Fruit fly (Drosophila melanogaster) whole organism, embryonic: ENCODE results near the gene CG12017.

Source experiments
- Antp ChIP-seq: fragments of 200-800 bp; sonication (Bioruptor generic); optimal IDR thresholded peaks from 3 replicates; lab custom pipeline; 2016; ENCODE audit warnings: missing biosample characterization, missing genetic modification characterization
- B-H2 ChIP-seq: fragments of 200-800 bp; sonication (Bioruptor generic); optimal IDR thresholded peaks from 2 replicates; lab custom pipeline; 2018; ENCODE audit warnings: missing biosample characterization, mild to moderate bottlenecking, missing genetic modification characterization
- CG10654 ChIP-seq: fragments of 200-800 bp; sonication (Bioruptor generic); optimal IDR thresholded peaks from 2 replicates; lab custom pipeline; 2016; ENCODE audit warnings: missing biosample characterization, missing genetic modification characterization
- CG11695 ChIP-seq: fragments of 200-800 bp; sonication (Bioruptor generic); IDR thresholded peaks from 3 replicates; pipeline ENCODE4 v1.3.6; 2022; ENCODE audit warnings: missing biosample characterization, missing genetic modification characterization
- CG11696 ChIP-seq: fragments of 200-800 bp; sonication (Bioruptor generic); IDR thresholded peaks from 2 replicates; pipeline ENCODE4 v1.3.6; 2022; ENCODE audit warnings: missing biosample characterization, missing genetic modification characterization
- CG13775 ChIP-seq: fragments of 200-800 bp; sonication (Bioruptor generic); optimal IDR thresholded peaks from 3 replicates; lab custom pipeline; 2017; ENCODE audit warnings: missing biosample characterization, mild to moderate bottlenecking, missing genetic modification characterization
- CG1529 ChIP-seq: fragments of 200-800 bp; sonication (Bioruptor generic); optimal IDR thresholded peaks from 3 replicates; lab custom pipeline; 2018; ENCODE audit warnings: missing biosample characterization, missing genetic modification characterization
- CG15696 ChIP-seq: fragments of 200-800 bp; sonication (Bioruptor generic); optimal IDR thresholded peaks from 2 replicates; lab custom pipeline; 2019; ENCODE audit warnings: missing biosample characterization, mild to moderate bottlenecking, missing genetic modification characterization, moderate library complexity
- CG16779 ChIP-seq: fragments of 200-800 bp; sonication (Bioruptor generic); IDR thresholded peaks from 2 replicates; pipeline ENCODE4 v1.3.6; 2022; ENCODE audit warnings: missing biosample characterization, missing genetic modification characterization
- CG16815 ChIP-seq: fragments of 200-800 bp; sonication (Bioruptor generic); optimal IDR thresholded peaks from 3 replicates; lab custom pipeline; 2017; ENCODE audit warnings: missing biosample characterization, mild to moderate bottlenecking, missing genetic modification characterization
- CG16863 ChIP-seq: fragments of 200-800 bp; sonication (Bioruptor generic); optimal IDR thresholded peaks from 3 replicates; lab custom pipeline; 2016; ENCODE audit warnings: missing biosample characterization, missing genetic modification characterization
- CG1792 ChIP-seq: fragments of 200-800 bp; sonication (Bioruptor generic); optimal IDR thresholded peaks from 2 replicates; lab custom pipeline; 2016; ENCODE audit warnings: missing biosample characterization, missing genetic modification characterization
- CG31365 ChIP-seq: fragments of 200-800 bp; sonication (Bioruptor generic); optimal IDR thresholded peaks from 2 replicates; lab custom pipeline; 2018; ENCODE audit warnings: missing biosample characterization, mild to moderate bottlenecking, missing genetic modification characterization
- CG32772 ChIP-seq: fragments of 200-800 bp; sonication (Bioruptor generic); IDR thresholded peaks from 2 replicates; pipeline ENCODE4 v1.3.6; 2022; ENCODE audit warnings: missing biosample characterization, missing genetic modification characterization
- CG34224 ChIP-seq: fragments of 200-800 bp; sonication (Bioruptor generic); IDR thresholded peaks from 3 replicates; pipeline ENCODE4 v1.3.6; 2022; ENCODE audit warnings: missing biosample characterization, missing genetic modification characterization; ENCODE audit not compliant: partially characterized antibody
- CG3995 ChIP-seq: fragments of 200-800 bp; sonication (Bioruptor generic); optimal IDR thresholded peaks from 3 replicates; lab custom pipeline; 2016; ENCODE audit warnings: missing biosample characterization, missing genetic modification characterization
- CG4282 ChIP-seq: fragments of 200-800 bp; sonication (Bioruptor generic); optimal IDR thresholded peaks from 2 replicates; lab custom pipeline; 2016; ENCODE audit warnings: missing biosample characterization, missing genetic modification characterization
- CG4854 ChIP-seq: fragments of 200-800 bp; sonication (Bioruptor generic); optimal IDR thresholded peaks from 2 replicates; lab custom pipeline; 2016; ENCODE audit warnings: missing biosample characterization, missing genetic modification characterization, inconsistent platforms
- CG5180 ChIP-seq: fragments of 200-800 bp; sonication (Bioruptor generic); optimal IDR thresholded peaks from 3 replicates; lab custom pipeline; 2017; ENCODE audit warnings: missing biosample characterization, missing genetic modification characterization, mild to moderate bottlenecking, moderate library complexity, missing genetic modification reagents
- CG6683 ChIP-seq: fragments of 200-800 bp; sonication (Bioruptor generic); optimal IDR thresholded peaks from 2 replicates; lab custom pipeline; 2017; ENCODE audit warnings: missing biosample characterization, mild to moderate bottlenecking, missing genetic modification characterization, missing genetic modification reagents
- CG7271 ChIP-seq: fragments of 200-800 bp; sonication (Bioruptor generic); optimal IDR thresholded peaks from 2 replicates; lab custom pipeline; 2018; ENCODE audit warnings: missing biosample characterization, mild to moderate bottlenecking, missing genetic modification characterization, moderate library complexity
- CG7372 ChIP-seq: fragments of 200-800 bp; sonication (Bioruptor generic); IDR thresholded peaks from 2 replicates; pipeline ENCODE4 v1.3.6; 2022; ENCODE audit warnings: missing biosample characterization, missing genetic modification characterization
- CG7963 ChIP-seq: fragments of 200-800 bp; sonication (Bioruptor generic); IDR thresholded peaks from 3 replicates; pipeline ENCODE4 v1.3.6; 2022; ENCODE audit warnings: missing biosample characterization, missing genetic modification characterization; ENCODE audit not compliant: partially characterized antibody
- CG8281 ChIP-seq: fragments of 200-800 bp; sonication (Bioruptor generic); optimal IDR thresholded peaks from 2 replicates; lab custom pipeline; 2018; ENCODE audit warnings: missing biosample characterization, mild to moderate bottlenecking, missing genetic modification characterization, moderate library complexity
- CoRest ChIP-seq: fragments of 200-800 bp; sonication (Bioruptor generic); optimal IDR thresholded peaks from 3 replicates; lab custom pipeline; 2018; ENCODE audit warnings: missing biosample characterization, mild to moderate bottlenecking, missing genetic modification characterization, moderate library complexity
- Ets65A ChIP-seq: fragments of 200-800 bp; sonication (Bioruptor generic); peaks from one replicate; lab custom pipeline; 2016; ENCODE audit warnings: missing biosample characterization, missing genetic modification characterization
- H2.0 ChIP-seq: fragments of 200-800 bp; sonication (Bioruptor generic); IDR thresholded peaks from 2 replicates; pipeline ENCODE4 v1.3.6; 2022; ENCODE audit warnings: missing biosample characterization, missing genetic modification characterization
- HLH54F ChIP-seq: fragments of 200-800 bp; sonication (Bioruptor generic); optimal IDR thresholded peaks from 3 replicates; lab custom pipeline; 2016; ENCODE audit warnings: missing biosample characterization, missing genetic modification characterization
- Hand ChIP-seq: fragments of 200-800 bp; sonication (Bioruptor generic); optimal IDR thresholded peaks from 2 replicates; lab custom pipeline; 2017; ENCODE audit warnings: mild to moderate bottlenecking, missing biosample characterization, missing genetic modification reagents, missing genetic modification characterization
- Hmx ChIP-seq: fragments of 200-800 bp; sonication (Bioruptor generic); optimal IDR thresholded peaks from 2 replicates; lab custom pipeline; 2016; ENCODE audit warnings: missing biosample characterization, missing genetic modification characterization
- Hr3 ChIP-seq: fragments of 200-800 bp; sonication (Bioruptor generic); optimal IDR thresholded peaks from 3 replicates; lab custom pipeline; 2016; ENCODE audit warnings: missing biosample characterization, missing genetic modification characterization
- NC2α ChIP-seq: fragments of 200-800 bp; sonication (Bioruptor generic); optimal IDR thresholded peaks from 2 replicates; lab custom pipeline; 2016; ENCODE audit warnings: missing biosample characterization, missing genetic modification characterization
- Nf-YB ChIP-seq: fragments of 200-800 bp; sonication (Bioruptor generic); optimal IDR thresholded peaks from 3 replicates; lab custom pipeline; 2019; ENCODE audit warnings: missing biosample characterization, mild to moderate bottlenecking, missing genetic modification characterization, moderate library complexity
- Ptx1 ChIP-seq: fragments of 200-800 bp; sonication (Bioruptor generic); IDR thresholded peaks from 2 replicates; pipeline ENCODE4 v1.3.6; 2022; ENCODE audit warnings: missing biosample characterization, missing genetic modification characterization
- Rfx ChIP-seq: fragments of 200-800 bp; sonication (Bioruptor generic); IDR thresholded peaks from 2 replicates; pipeline ENCODE4 v1.3.6; 2022; ENCODE audit warnings: missing biosample characterization, missing genetic modification characterization
- abd-A ChIP-seq: fragments of 200-800 bp; sonication (Bioruptor generic); optimal IDR thresholded peaks from 3 replicates; lab custom pipeline; 2019; ENCODE audit warnings: missing biosample characterization, mild to moderate bottlenecking, missing genetic modification characterization, moderate library complexity
- ato ChIP-seq: fragments of 200-800 bp; sonication (Bioruptor generic); IDR thresholded peaks from 2 replicates; pipeline ENCODE4 v1.3.6; 2022; ENCODE audit warnings: missing biosample characterization, missing genetic modification characterization; ENCODE audit not compliant: partially characterized antibody
- esg ChIP-seq: fragments of 200-800 bp; sonication (Bioruptor generic); conservative IDR thresholded peaks from 2 replicates; pipeline ENCODE4 v1.3.6; 2022; ENCODE audit warnings: missing biosample characterization, missing genetic modification characterization
- gem ChIP-seq: fragments of 200-800 bp; sonication (Bioruptor generic); optimal IDR thresholded peaks from 2 replicates; lab custom pipeline; 2019; ENCODE audit warnings: missing biosample characterization, mild to moderate bottlenecking, missing genetic modification characterization, moderate library complexity
- jing ChIP-seq: fragments of 200-800 bp; sonication (Bioruptor generic); optimal IDR thresholded peaks from 2 replicates; lab custom pipeline; 2018; ENCODE audit warnings: missing biosample characterization, mild to moderate bottlenecking, missing genetic modification characterization
- kah ChIP-seq: fragments of 200-800 bp; sonication (Bioruptor generic); optimal IDR thresholded peaks from 2 replicates; lab custom pipeline; 2018; ENCODE audit warnings: missing biosample characterization, mild to moderate bottlenecking, missing genetic modification characterization
- lilli ChIP-seq: fragments of 200-800 bp; sonication (Bioruptor generic); optimal IDR thresholded peaks from 3 replicates; lab custom pipeline; 2016; ENCODE audit warnings: missing biosample characterization, missing genetic modification characterization
- mld ChIP-seq: fragments of 200-800 bp; sonication (Bioruptor generic); IDR thresholded peaks from 3 replicates; pipeline ENCODE4 v1.3.6; 2022; ENCODE audit warnings: missing biosample characterization, missing genetic modification characterization; ENCODE audit not compliant: partially characterized antibody
- pnt ChIP-seq: fragments of 200-800 bp; sonication (Bioruptor generic); optimal IDR thresholded peaks from 3 replicates; lab custom pipeline; 2016; ENCODE audit warnings: missing biosample characterization, missing genetic modification characterization
- prd ChIP-seq, 3 experiments: fragments of >200 bp in 2 of 3; fragments of 200-800 bp in 1 of 3; sonication (Bioruptor generic) in 1 of 3; optimal IDR thresholded peaks in 2 of 3; IDR thresholded peaks in 1 of 3; 2 replicates in 2 of 3; 3 replicates in 1 of 3; pipeline versions ENCODE4 v1.3.6 to Lab custom; 2017 to 2022; ENCODE audit warnings: missing biosample characterization in 1 of 3, missing genetic modification characterization in 1 of 3
- pum ChIP-seq: fragments of 200-800 bp; sonication (Bioruptor generic); optimal IDR thresholded peaks from 2 replicates; lab custom pipeline; 2016; ENCODE audit warnings: missing biosample characterization, missing genetic modification characterization
- shn ChIP-seq: fragments of 200-800 bp; sonication (Bioruptor generic); optimal IDR thresholded peaks from 3 replicates; lab custom pipeline; 2016; ENCODE audit warnings: missing biosample characterization, missing genetic modification characterization
- zen2 ChIP-seq: fragments of 200-800 bp; sonication (Bioruptor generic); IDR thresholded peaks from 3 replicates; pipeline ENCODE4 v1.3.6; 2022; ENCODE audit warnings: missing biosample characterization, missing genetic modification characterization; ENCODE audit not compliant: partially characterized antibody

Gene CG12017

dm6 chr3L:3319223-3319643, 39.2 kb downstream of the CG12017 start, which contains the start of the genes PIG-C, CG12016 and Dpm2 (continued):
- TF ChIP-seq prd (optimal IDR thresholded peaks at IDR 0.05; lab: Kevin White, UChicago) (no peak), prd (GFP tag; IDR thresholded peaks at IDR 0.05; lab: Robert Waterston, UW) (peak; percentile 76), pnt (GFP tag; lab: Kevin White, UChicago) (peak; percentile 52), CG13775 (peak; percentile 69), CG1792 (GFP tag; lab: Kevin White, UChicago) (peak; percentile 53), CG4854 (peak; percentile 52), CG6683 (GFP tag; lab: Kevin White, UChicago) (no peak), gem (tag; lab: Kevin White, UChicago) (no peak), CG3995 (peak; percentile 94), esg (GFP tag; lab: Robert Waterston, UW) (peak; percentile 68), CG15696 (tag; lab: Kevin White, UChicago) (peak; percentile 68), lilli (GFP tag; lab: Kevin White, UChicago) (peak; percentile 89), shn (GFP tag; lab: Kevin White, UChicago) (peak; percentile 81), CG5180 (no peak), pum (peak; percentile 69)

DNA sequence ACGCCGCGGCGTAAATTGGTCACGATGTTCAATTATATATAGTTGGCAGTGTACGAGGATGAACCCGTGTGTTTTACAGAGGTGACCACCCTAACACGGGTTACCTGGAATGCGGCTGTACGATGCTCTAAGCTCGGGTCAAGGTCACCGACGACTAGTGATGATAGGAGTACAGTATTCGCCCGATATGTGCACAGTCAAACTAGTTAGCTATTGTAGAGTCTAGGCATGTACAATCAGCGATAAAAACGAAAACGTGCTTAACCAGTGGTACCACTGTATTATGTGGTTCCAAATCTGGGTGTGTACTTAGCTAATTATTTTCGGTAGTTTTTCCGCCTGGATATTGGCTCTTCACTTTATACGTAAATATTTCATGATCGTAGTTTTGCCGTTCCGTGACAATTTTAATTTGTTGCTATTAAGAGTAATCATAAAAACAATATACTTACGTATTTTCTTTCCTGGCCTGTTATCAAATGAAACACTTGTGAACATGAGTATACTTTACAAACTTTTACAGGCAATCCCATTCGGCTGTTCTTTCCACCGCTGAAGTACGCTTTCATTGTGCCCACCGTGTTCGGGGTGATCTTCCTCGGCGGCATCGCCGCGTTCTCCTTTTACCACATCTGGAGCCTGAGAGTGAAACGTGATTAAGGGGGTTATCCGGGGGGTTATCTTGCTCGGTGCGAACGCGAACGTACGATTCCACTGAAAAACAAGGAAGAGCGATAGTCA, 40.1 kb downstream of the CG12017 start:
- TF ChIP-seq Hmx (no peak), kah (no peak), CG11695 (GFP tag; lab: Robert Waterston, UW) (no peak), Nf-YB (no peak), Ptx1 (GFP tag; lab: Robert Waterston, UW) (peak; percentile 38; the same call in 1 of the 2 replicates), Hr3 (GFP tag; lab: Kevin White, UChicago) (no peak), Ets65A (GFP tag; lab: Kevin White, UChicago) (peak; percentile 44), CG34224 (GFP tag; lab: Robert Waterston, UW) (no peak), Hand (GFP tag; lab: Kevin White, UChicago) (no peak), CG7963 (no peak), CG5180 (no peak), CG32772 (GFP tag; lab: Robert Waterston, UW) (peak; percentile 35; the same call in 1 of the 2 replicates), CG4282 (GFP tag; lab: Kevin White, UChicago) (peak; percentile 43), zen2 (GFP tag; lab: Robert Waterston, UW) (no peak), CG11696 (GFP tag; lab: Robert Waterston, UW) (no peak), jing (GFP tag; lab: Kevin White, UChicago) (no peak), ato (no peak), NC2α (no peak), CG8281 (tag; lab: Kevin White, UChicago) (no peak), CG31365 (tag; lab: Kevin White, UChicago) (no peak), Antp (peak; percentile 34), CoRest (tag; lab: Kevin White, UChicago) (peak; percentile 14), mld (GFP tag; lab: Robert Waterston, UW) (no peak), abd-A (tag; lab: Kevin White, UChicago) (no peak), CG10654 (GFP tag; lab: Kevin White, UChicago) (no peak), CG7271 (tag; lab: Kevin White, UChicago) (no peak), HLH54F (GFP tag; lab: Kevin White, UChicago) (peak; percentile 38), CG16815 (GFP tag; lab: Kevin White, UChicago) (no peak), B-H2 (GFP tag; lab: Kevin White, UChicago) (no peak), H2.0 (GFP tag; lab: Robert Waterston, UW) (no peak), CG7372 (no peak), Rfx (peak; percentile 77), CG1529 (no peak), CG16779 (no peak), CG16863 (GFP tag; lab: Kevin White, UChicago) (no peak), esg (GFP tag; lab: Robert Waterston, UW) (no peak)
